Fruit fly (Drosophila melanogaster) whole organism, embryonic: ENCODE measurements around the gene Nf-YC.

Source experiments
- CG12391 ChIP-seq: fragments of 200-800 bp; sonication (Bioruptor generic); optimal IDR thresholded peaks from 3 replicates; lab custom pipeline; 2018; ENCODE audit warnings: missing biosample characterization, mild to moderate bottlenecking, missing genetic modification characterization, moderate library complexity
- CG9932 ChIP-seq: fragments of 200-800 bp; sonication (Bioruptor generic); IDR thresholded peaks from 2 replicates; pipeline ENCODE4 v1.3.6; 2022; ENCODE audit warnings: missing biosample characterization, missing genetic modification characterization
- Doc3 ChIP-seq: fragments of 200-800 bp; sonication (Bioruptor generic); IDR thresholded peaks from 3 replicates; pipeline ENCODE4 v1.3.6; 2022; ENCODE audit warnings: missing biosample characterization, missing genetic modification characterization; ENCODE audit not compliant: partially characterized antibody
- Ssrp ChIP-seq: fragments of 200-800 bp; sonication (Bioruptor generic); optimal IDR thresholded peaks from 2 replicates; lab custom pipeline; 2018; ENCODE audit warnings: missing biosample characterization, mild to moderate bottlenecking, missing genetic modification characterization, moderate library complexity
- corto ChIP-seq: fragments of 200-800 bp; sonication (Bioruptor generic); optimal IDR thresholded peaks from 2 replicates; lab custom pipeline; 2016; ENCODE audit warnings: missing biosample characterization, mild to moderate bottlenecking, missing genetic modification characterization, moderate library complexity
- run ChIP-seq: fragments of 200-800 bp; sonication (Bioruptor generic); optimal IDR thresholded peaks from 3 replicates; lab custom pipeline; 2018; ENCODE audit warnings: missing biosample characterization, mild to moderate bottlenecking, missing genetic modification characterization

DNA sequence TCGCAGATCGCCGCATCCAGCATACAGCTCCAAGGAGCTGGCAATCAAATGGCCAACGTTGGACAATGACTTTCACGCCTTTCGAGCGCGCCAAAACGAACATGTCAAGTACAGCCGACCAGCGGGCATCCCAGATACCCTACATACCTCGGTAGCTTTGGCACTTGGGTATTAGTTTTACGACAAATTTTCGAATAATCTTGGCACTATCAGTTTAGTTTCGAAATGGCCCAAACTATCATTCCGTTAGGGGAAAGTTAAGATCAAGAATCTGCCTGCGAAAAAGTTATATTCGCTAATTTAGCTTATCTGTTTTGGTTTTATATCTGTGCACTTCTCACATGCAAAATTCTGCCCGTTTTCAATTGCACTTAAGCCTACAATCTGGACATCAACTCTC, 41.9 kb downstream of the Nf-YC start:
- TF ChIP-seq CG9932 (GFP tag; lab: Robert Waterston, UW) (no peak), Ssrp (no peak), run (tag; lab: Kevin White, UChicago) (no peak), Doc3 (GFP tag; lab: Robert Waterston, UW) (no peak), corto (GFP tag; lab: Kevin White, UChicago) (no peak), CG12391 (tag; lab: Kevin White, UChicago) (no peak)
